Worm (Caenorhabditis elegans): ENCODE data around the gene sftd-3.

ce11 chrII:9001743-9002222 lies 37.8 kb upstream of the sftd-3 start, which contains the start of gene F44G4.6:
- TF ChIP-seq him-1 (tag; optimal IDR thresholded peaks at IDR 0.05) (no peak), W03F9.2 (tag; optimal IDR thresholded peaks at IDR 0.05) (no peak), dao-5 (tag; optimal IDR thresholded peaks at IDR 0.05) (no peak)

Data from whole organism, L4/young adult.